Fruit fly (Drosophila melanogaster) whole organism, embryonic: ENCODE measurements around the gene Rab3-GEF.

Experiments used
- CG11723 ChIP-seq: fragments of 200-800 bp; sonication (Bioruptor generic); optimal IDR thresholded peaks from 2 replicates; lab custom pipeline; 2017; ENCODE audit warnings: missing biosample characterization, mild to moderate bottlenecking, missing genetic modification characterization
- CG12391 ChIP-seq: fragments of 200-800 bp; sonication (Bioruptor generic); optimal IDR thresholded peaks from 3 replicates; lab custom pipeline; 2018; ENCODE audit warnings: missing biosample characterization, mild to moderate bottlenecking, missing genetic modification characterization, moderate library complexity
- CG12659 ChIP-seq: fragments of 200-800 bp; sonication (Bioruptor generic); optimal IDR thresholded peaks from 3 replicates; lab custom pipeline; 2017; ENCODE audit warnings: mild to moderate bottlenecking, missing biosample characterization, missing genetic modification reagents, missing genetic modification characterization
- CG12769 ChIP-seq: fragments of 200-800 bp; sonication (Bioruptor generic); optimal IDR thresholded peaks from 2 replicates; lab custom pipeline; 2019; ENCODE audit warnings: missing biosample characterization, mild to moderate bottlenecking, missing genetic modification characterization, moderate library complexity
- CG13775 ChIP-seq: fragments of 200-800 bp; sonication (Bioruptor generic); optimal IDR thresholded peaks from 3 replicates; lab custom pipeline; 2017; ENCODE audit warnings: missing biosample characterization, mild to moderate bottlenecking, missing genetic modification characterization
- CG14860 ChIP-seq: fragments of 200-800 bp; sonication (Bioruptor generic); IDR thresholded peaks from 3 replicates; pipeline ENCODE4 v1.3.6; 2022; ENCODE audit warnings: missing biosample characterization, missing genetic modification characterization; ENCODE audit not compliant: partially characterized antibody
- CG3065 ChIP-seq: fragments of 200-800 bp; sonication (Bioruptor generic); optimal IDR thresholded peaks from 2 replicates; lab custom pipeline; 2016; ENCODE audit warnings: missing biosample characterization, missing genetic modification characterization
- CG31365 ChIP-seq: fragments of 200-800 bp; sonication (Bioruptor generic); optimal IDR thresholded peaks from 2 replicates; lab custom pipeline; 2018; ENCODE audit warnings: missing biosample characterization, mild to moderate bottlenecking, missing genetic modification characterization
- CG3163 ChIP-seq: fragments of 200-800 bp; sonication (Bioruptor generic); optimal IDR thresholded peaks from 3 replicates; lab custom pipeline; 2016; ENCODE audit warnings: missing biosample characterization, missing genetic modification characterization
- CG34224 ChIP-seq: fragments of 200-800 bp; sonication (Bioruptor generic); IDR thresholded peaks from 3 replicates; pipeline ENCODE4 v1.3.6; 2022; ENCODE audit warnings: missing biosample characterization, missing genetic modification characterization; ENCODE audit not compliant: partially characterized antibody
- CG3995 ChIP-seq: fragments of 200-800 bp; sonication (Bioruptor generic); optimal IDR thresholded peaks from 3 replicates; lab custom pipeline; 2016; ENCODE audit warnings: missing biosample characterization, missing genetic modification characterization
- CG4820 ChIP-seq: fragments of 200-800 bp; sonication (Bioruptor generic); optimal IDR thresholded peaks from 3 replicates; lab custom pipeline; 2016; ENCODE audit warnings: missing biosample characterization, missing genetic modification characterization
- CG5953 ChIP-seq: fragments of 200-800 bp; sonication (Bioruptor generic); IDR thresholded peaks from 2 replicates; pipeline ENCODE4 v1.3.6; 2022; ENCODE audit warnings: missing biosample characterization, missing genetic modification characterization
- CG7271 ChIP-seq: fragments of 200-800 bp; sonication (Bioruptor generic); optimal IDR thresholded peaks from 2 replicates; lab custom pipeline; 2018; ENCODE audit warnings: missing biosample characterization, mild to moderate bottlenecking, missing genetic modification characterization, moderate library complexity
- CG7372 ChIP-seq: fragments of 200-800 bp; sonication (Bioruptor generic); IDR thresholded peaks from 2 replicates; pipeline ENCODE4 v1.3.6; 2022; ENCODE audit warnings: missing biosample characterization, missing genetic modification characterization
- CG7556 ChIP-seq: fragments of 200-800 bp; sonication (Bioruptor generic); optimal IDR thresholded peaks from 2 replicates; lab custom pipeline; 2017; ENCODE audit warnings: missing biosample characterization, mild to moderate bottlenecking, missing genetic modification characterization
- CG7839 ChIP-seq: fragments of 200-800 bp; sonication (Bioruptor generic); optimal IDR thresholded peaks from 3 replicates; lab custom pipeline; 2018; ENCODE audit warnings: missing biosample characterization, mild to moderate bottlenecking, missing genetic modification characterization, moderate library complexity
- CG7987 ChIP-seq: fragments of 200-800 bp; sonication (Bioruptor generic); optimal IDR thresholded peaks from 2 replicates; lab custom pipeline; 2018; ENCODE audit warnings: missing biosample characterization, mild to moderate bottlenecking, missing genetic modification characterization, moderate library complexity
- CG8924 ChIP-seq: fragments of 200-800 bp; optimal IDR thresholded peaks from 3 replicates; lab custom pipeline; 2019; ENCODE audit warnings: missing biosample characterization, mild to moderate bottlenecking, missing genetic modification characterization, moderate library complexity
- CG9817 ChIP-seq: fragments of 200-800 bp; sonication (Bioruptor generic); optimal IDR thresholded peaks from 2 replicates; lab custom pipeline; 2018; ENCODE audit warnings: missing biosample characterization, mild to moderate bottlenecking, missing genetic modification characterization, moderate library complexity
- E2f2 ChIP-seq: fragments of 200-800 bp; sonication (Bioruptor generic); IDR thresholded peaks from 2 replicates; pipeline ENCODE4 v1.3.6; 2022; ENCODE audit warnings: missing biosample characterization, missing genetic modification characterization
- ERR ChIP-seq: fragments of 200-800 bp; sonication (Bioruptor generic); optimal IDR thresholded peaks from 2 replicates; lab custom pipeline; 2016; ENCODE audit warnings: missing biosample characterization, missing genetic modification characterization
- Fer3 ChIP-seq: fragments of 200-800 bp; sonication (Bioruptor generic); optimal IDR thresholded peaks from 2 replicates; lab custom pipeline; 2018; ENCODE audit warnings: missing biosample characterization, mild to moderate bottlenecking, missing genetic modification characterization, moderate library complexity
- Gsc ChIP-seq: fragments of 200-800 bp; sonication (Bioruptor generic); IDR thresholded peaks from 2 replicates; pipeline ENCODE4 v1.3.6; 2022; ENCODE audit warnings: missing biosample characterization, missing genetic modification characterization
- Hmx ChIP-seq: fragments of 200-800 bp; sonication (Bioruptor generic); optimal IDR thresholded peaks from 2 replicates; lab custom pipeline; 2016; ENCODE audit warnings: missing biosample characterization, missing genetic modification characterization
- Max ChIP-seq: fragments of 200-800 bp; sonication (Bioruptor generic); optimal IDR thresholded peaks from 2 replicates; lab custom pipeline; 2016; ENCODE audit warnings: missing biosample characterization, mild to moderate bottlenecking, missing genetic modification characterization
- Oli ChIP-seq: fragments of 200-800 bp; sonication (Bioruptor generic); optimal IDR thresholded peaks from 2 replicates; lab custom pipeline; 2018; ENCODE audit warnings: missing biosample characterization, mild to moderate bottlenecking, missing genetic modification characterization, moderate library complexity
- Ravus ChIP-seq: fragments of 200-800 bp; sonication (Bioruptor generic); IDR thresholded peaks from 2 replicates; pipeline ENCODE4 v1.3.6; 2022; ENCODE audit warnings: missing biosample characterization, missing genetic modification characterization
- Sox100B ChIP-seq: fragments of 200-800 bp; sonication (Bioruptor generic); optimal IDR thresholded peaks from 3 replicates; lab custom pipeline; 2018; ENCODE audit warnings: missing biosample characterization, mild to moderate bottlenecking, missing genetic modification characterization
- Sox102F ChIP-seq: fragments of 200-800 bp; sonication (Bioruptor generic); optimal IDR thresholded peaks from 2 replicates; lab custom pipeline; 2018; ENCODE audit warnings: missing biosample characterization, mild to moderate bottlenecking, missing genetic modification characterization, moderate library complexity
- Sry-δ ChIP-seq: fragments of 200-800 bp; sonication (Bioruptor generic); optimal IDR thresholded peaks from 2 replicates; lab custom pipeline; 2016; ENCODE audit warnings: missing biosample characterization, missing genetic modification characterization
- al ChIP-seq: fragments of 200-800 bp; sonication (Bioruptor generic); IDR thresholded peaks from 2 replicates; pipeline ENCODE4 v1.3.6; 2022; ENCODE audit warnings: missing biosample characterization, missing genetic modification characterization
- bab2 ChIP-seq: fragments of 200-800 bp; sonication (Bioruptor generic); optimal IDR thresholded peaks from 2 replicates; lab custom pipeline; 2016; ENCODE audit warnings: missing biosample characterization, missing genetic modification characterization
- bigmax ChIP-seq: fragments of 200-800 bp; sonication (Bioruptor generic); optimal IDR thresholded peaks from 2 replicates; lab custom pipeline; 2018; ENCODE audit warnings: missing biosample characterization, mild to moderate bottlenecking, missing genetic modification characterization
- dati ChIP-seq: fragments of 200-800 bp; sonication (Bioruptor generic); IDR thresholded peaks from 2 replicates; pipeline ENCODE4 v1.3.6; 2022; ENCODE audit warnings: missing biosample characterization, missing genetic modification characterization
- gce ChIP-seq: fragments of 200-800 bp; sonication (Bioruptor generic); IDR thresholded peaks from 3 replicates; pipeline ENCODE4 v1.3.6; 2022; ENCODE audit warnings: missing biosample characterization, missing genetic modification characterization
- gcm2 ChIP-seq: fragments of 200-800 bp; sonication (Bioruptor generic); optimal IDR thresholded peaks from 2 replicates; lab custom pipeline; 2016; ENCODE audit warnings: missing biosample characterization, missing genetic modification characterization
- gfzf ChIP-seq: fragments of 200-800 bp; sonication (Bioruptor generic); optimal IDR thresholded peaks from 2 replicates; lab custom pipeline; 2016; ENCODE audit warnings: missing biosample characterization, mild to moderate bottlenecking, missing genetic modification characterization, moderate library complexity
- lab ChIP-seq: fragments of 200-800 bp; sonication (Bioruptor generic); optimal IDR thresholded peaks from 3 replicates; lab custom pipeline; 2017; ENCODE audit warnings: missing biosample characterization, missing genetic modification characterization, mild to moderate bottlenecking, moderate library complexity, missing genetic modification reagents
- otp ChIP-seq: fragments of 200-800 bp; sonication (Bioruptor generic); IDR thresholded peaks from 3 replicates; pipeline ENCODE4, ENCODE4 v1.3.6; 2022; ENCODE audit warnings: missing biosample characterization, missing genetic modification characterization
- phol ChIP-seq: fragments of 200-800 bp; sonication (Bioruptor generic); optimal IDR thresholded peaks from 3 replicates; lab custom pipeline; 2018; ENCODE audit warnings: missing biosample characterization, mild to moderate bottlenecking, missing genetic modification characterization, moderate library complexity
- row ChIP-seq: fragments of 200-800 bp; sonication (Bioruptor generic); IDR thresholded peaks from 3 replicates; pipeline ENCODE4 v1.3.6; 2022; ENCODE audit warnings: missing biosample characterization, missing genetic modification characterization
- run ChIP-seq: fragments of 200-800 bp; sonication (Bioruptor generic); optimal IDR thresholded peaks from 3 replicates; lab custom pipeline; 2018; ENCODE audit warnings: missing biosample characterization, mild to moderate bottlenecking, missing genetic modification characterization
- schlank ChIP-seq: fragments of 200-800 bp; sonication (Bioruptor generic); optimal IDR thresholded peaks from 2 replicates; lab custom pipeline; 2018; ENCODE audit warnings: missing biosample characterization, mild to moderate bottlenecking, missing genetic modification characterization
- sens ChIP-seq: fragments of 200-800 bp; sonication (Bioruptor generic); peaks from one replicate; lab custom pipeline; 2016; ENCODE audit warnings: missing biosample characterization, missing genetic modification characterization
- stc ChIP-seq: fragments of 200-800 bp; sonication (Bioruptor generic); IDR thresholded peaks from 2 replicates; pipeline ENCODE4 v1.3.6; 2022; ENCODE audit warnings: missing biosample characterization, missing genetic modification characterization
- tgo ChIP-seq: fragments of 200-800 bp; sonication (Bioruptor generic); IDR thresholded peaks from 3 replicates; pipeline ENCODE4 v1.3.6; 2022; ENCODE audit warnings: missing biosample characterization, missing genetic modification characterization
- tin ChIP-seq: fragments of 200-800 bp; sonication (Bioruptor generic); optimal IDR thresholded peaks from 3 replicates; lab custom pipeline; 2016; ENCODE audit warnings: missing biosample characterization, missing genetic modification characterization
- ttk ChIP-seq: fragments of 200-800 bp; sonication (Bioruptor generic); IDR thresholded peaks from 2 replicates; pipeline ENCODE4 v2.1.2; 2022; ENCODE audit warnings: missing biosample characterization, missing genetic modification characterization
- unpg ChIP-seq: fragments of 200-800 bp; sonication (Bioruptor generic); optimal IDR thresholded peaks from 3 replicates; lab custom pipeline; 2018; ENCODE audit warnings: missing biosample characterization, mild to moderate bottlenecking, missing genetic modification characterization, moderate library complexity
- zfh1 ChIP-seq: fragments of 200-800 bp; sonication (Bioruptor generic); IDR thresholded peaks from 3 replicates; pipeline ENCODE4 v1.3.6; 2022; ENCODE audit warnings: missing biosample characterization, missing genetic modification characterization
- zfh2 ChIP-seq: fragments of 200-800 bp; sonication (Bioruptor generic); optimal IDR thresholded peaks from 2 replicates; lab custom pipeline; 2016; ENCODE audit warnings: missing biosample characterization, missing genetic modification characterization

Rab3-GEF gene

DNA sequence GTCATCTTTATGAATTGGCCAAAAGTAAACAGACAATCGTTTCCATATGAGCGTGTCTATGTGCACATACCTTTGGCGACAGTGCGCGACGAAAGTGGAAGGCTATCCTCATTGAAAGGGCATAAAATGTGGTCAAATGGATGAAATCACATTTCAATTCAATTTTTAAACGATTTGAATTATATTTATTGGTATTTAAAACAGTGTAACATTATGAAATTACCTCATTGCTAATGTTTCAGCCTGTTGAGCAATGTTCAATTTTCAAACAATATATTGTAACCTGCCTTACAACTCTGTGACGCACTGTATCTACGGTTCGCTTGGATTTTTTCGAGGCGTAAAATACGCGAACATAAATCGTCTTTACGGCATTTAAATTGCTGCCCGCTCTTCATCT, 30.6 kb downstream of the Rab3-GEF start (continued):
- TF ChIP-seq otp (GFP tag; lab: Robert Waterston, UW) (no peak), CG13775 (GFP tag; lab: Kevin White, UChicago) (no peak), unpg (peak; percentile 41), Oli (tag; lab: Kevin White, UChicago) (peak; percentile 50), ERR (GFP tag; lab: Kevin White, UChicago) (no peak), CG3163 (no peak), CG14860 (GFP tag; lab: Robert Waterston, UW) (no peak), CG7372 (GFP tag; lab: Robert Waterston, UW) (peak; percentile 46; the same call in 1 of the 2 replicates), row (GFP tag; lab: Robert Waterston, UW) (peak; percentile 59), Gsc (GFP tag; lab: Robert Waterston, UW) (no peak), bab2 (GFP tag; lab: Kevin White, UChicago) (no peak), CG5953 (GFP tag; lab: Robert Waterston, UW) (no peak), tgo (no peak), E2f2 (peak; percentile 17; the same call in 1 of the 2 replicates), ttk (0 out of 2 replicates have a peak, but pooled peaks have one; percentile 15), Sox100B (peak; percentile 28), dati (no peak), run (tag; lab: Kevin White, UChicago) (peak; percentile 18), CG12391 (peak; percentile 9), Max (GFP tag; lab: Kevin White, UChicago) (no peak), CG31365 (no peak), CG12769 (tag; lab: Kevin White, UChicago) (peak; percentile 72), schlank (tag; lab: Kevin White, UChicago) (peak; percentile 62), CG7271 (no peak), sens (GFP tag; lab: Kevin White, UChicago) (no peak), gfzf (GFP tag; lab: Kevin White, UChicago) (no peak), zfh1 (GFP tag; lab: Robert Waterston, UW) (no peak), CG12659 (GFP tag; lab: Kevin White, UChicago) (peak; percentile 39), Sry-δ (GFP tag; lab: Kevin White, UChicago) (no peak), gce (GFP tag; lab: Robert Waterston, UW) (no peak), stc (GFP tag; lab: Robert Waterston, UW) (no peak), CG4820 (no peak), zfh2 (GFP tag; lab: Kevin White, UChicago) (peak; percentile 54), Sox102F (GFP tag; lab: Kevin White, UChicago) (peak; percentile 8), Hmx (GFP tag; lab: Kevin White, UChicago) (no peak), CG3065 (GFP tag; lab: Kevin White, UChicago) (no peak), CG9817 (tag; lab: Kevin White, UChicago) (peak; percentile 50), phol (tag; lab: Kevin White, UChicago) (no peak), tin (GFP tag; lab: Kevin White, UChicago) (no peak), CG7839 (peak; percentile 62), CG3995 (GFP tag; lab: Kevin White, UChicago) (no peak), CG7987 (GFP tag; lab: Kevin White, UChicago) (no peak), Ravus (no peak), lab (GFP tag; lab: Kevin White, UChicago) (peak; percentile 66), CG34224 (GFP tag; lab: Robert Waterston, UW) (no peak), bigmax (no peak), al (GFP tag; lab: Robert Waterston, UW) (peak; percentile 70), CG7556 (GFP tag; lab: Kevin White, UChicago) (peak; percentile 22), CG8924 (tag; lab: Kevin White, UChicago) (peak; percentile 14), CG11723 (no peak), gcm2 (GFP tag; lab: Kevin White, UChicago) (no peak), Fer3 (tag; lab: Kevin White, UChicago) (peak; percentile 48)
